Fruit fly (Drosophila melanogaster): ENCODE results near the gene CG12985.
A peak's percentile ranks its signal among the peaks of the same experiment; 100 is the strongest.

The CG12985 gene

dm6 chrX:17886449-17887207 lies 3.1 kb downstream of the CG12985 start (continued):
- TF ChIP-seq fkh (GFP tag; optimal IDR thresholded peaks at IDR 0.05) (no peak), ss (GFP tag; optimal IDR thresholded peaks at IDR 0.05) (peak; percentile 92 to 93), Sox14 (GFP tag; optimal IDR thresholded peaks at IDR 0.05) (peak; percentile 30), CG6808 (GFP tag; optimal IDR thresholded peaks at IDR 0.05) (peak; percentile 89), Blimp-1 (GFP tag; optimal IDR thresholded peaks at IDR 0.05) (no peak), CG31627 (GFP tag; optimal IDR thresholded peaks at IDR 0.05) (no peak), fd59A (GFP tag; optimal IDR thresholded peaks at IDR 0.05) (peak; percentile 44), Lpt (GFP tag; optimal IDR thresholded peaks at IDR 0.05) (peak; percentile 73), Smox (GFP tag; optimal IDR thresholded peaks at IDR 0.05) (no peak), CG11294 (GFP tag; IDR thresholded peaks at IDR 0.05) (no peak), CG9139 (GFP tag; optimal IDR thresholded peaks at IDR 0.05) (peak; percentile 77)

- TF ChIP-seq CG31627 (GFP tag; optimal IDR thresholded peaks at IDR 0.05) (peak; percentile 7), Eip93F (GFP tag; optimal IDR thresholded peaks at IDR 0.05) (no peak), CG7368 (GFP tag; optimal IDR thresholded peaks at IDR 0.05) (no peak), pdm3 (GFP tag; optimal IDR thresholded peaks at IDR 0.05) (no peak), svp (GFP tag) (peak; percentile 73), Ets21C (GFP tag; optimal IDR thresholded peaks at IDR 0.05) (no peak), CG6276 (GFP tag; optimal IDR thresholded peaks at IDR 0.05) (no peak), dac (GFP tag; optimal IDR thresholded peaks at IDR 0.05) (no peak), CG32006 (GFP tag; optimal IDR thresholded peaks at IDR 0.05) (no peak), Hr39 (GFP tag; optimal IDR thresholded peaks at IDR 0.05) (no peak), Hr38 (GFP tag; optimal IDR thresholded peaks at IDR 0.05) (no peak), fd85E (GFP tag; optimal IDR thresholded peaks at IDR 0.05) (no peak), Sox102F (GFP tag; optimal IDR thresholded peaks at IDR 0.05) (no peak), CG10669 (GFP tag; optimal IDR thresholded peaks at IDR 0.05) (no peak), OdsH (GFP tag; optimal IDR thresholded peaks at IDR 0.05) (no peak), CG34406 (GFP tag; optimal IDR thresholded peaks at IDR 0.05) (no peak), CG15336 (GFP tag; IDR thresholded peaks at IDR 0.05) (no peak), CG11902 (GFP tag; optimal IDR thresholded peaks at IDR 0.05) (no peak), CG1621 (tag; optimal IDR thresholded peaks at IDR 0.05) (no peak), CG16779 (tag; optimal IDR thresholded peaks at IDR 0.05) (no peak), Gug (GFP tag; IDR thresholded peaks at IDR 0.05) (no peak), cyc (GFP tag; optimal IDR thresholded peaks at IDR 0.05) (no peak), CG9139 (GFP tag; optimal IDR thresholded peaks at IDR 0.05) (no peak), Sox15 (GFP tag; optimal IDR thresholded peaks at IDR 0.05) (no peak), CG6808 (GFP tag; optimal IDR thresholded peaks at IDR 0.05) (no peak), Ets96B (tag; optimal IDR thresholded peaks at IDR 0.05) (no peak), Met (GFP tag; optimal IDR thresholded peaks at IDR 0.05) (no peak), CG11762 (GFP tag; optimal IDR thresholded peaks at IDR 0.05; ENCODE audit: insufficient read depth) (no peak), fkh (GFP tag; optimal IDR thresholded peaks at IDR 0.05) (no peak), salr (GFP tag; optimal IDR thresholded peaks at IDR 0.05) (no peak), CG10631 (GFP tag; optimal IDR thresholded peaks at IDR 0.05) (no peak), esn (GFP tag; optimal IDR thresholded peaks at IDR 0.05) (peak; percentile 32), CG11294 (GFP tag; IDR thresholded peaks at IDR 0.05) (no peak), acj6 (GFP tag; optimal IDR thresholded peaks at IDR 0.05) (peak; percentile 4)
These were observed 3.7 kb downstream of the CG12985 start, which contains the start of gene mnb for dm6 chrX:17887208-17887627. Gene mnb (minus strand): TSS chrX:17887222.
